Fruit fly (Drosophila melanogaster): ENCODE results near the gene Spindly.

- TF ChIP-seq tj (GFP tag; optimal IDR thresholded peaks at IDR 0.05) (no peak), kay (GFP tag; ENCODE audit: borderline replicate concordance) (no peak), cic (GFP tag; optimal IDR thresholded peaks at IDR 0.05) (no peak), toe (GFP tag; optimal IDR thresholded peaks at IDR 0.05) (no peak), CG11617 (GFP tag; optimal IDR thresholded peaks at IDR 0.05) (no peak), Hr96 (GFP tag; optimal IDR thresholded peaks at IDR 0.05) (no peak)
These were observed 46.4 kb downstream of the Spindly start for dm6 chr2L:3483672-3484071.
